Worm (Caenorhabditis elegans): ENCODE data around the gene Y105C5B.15.

DNA sequence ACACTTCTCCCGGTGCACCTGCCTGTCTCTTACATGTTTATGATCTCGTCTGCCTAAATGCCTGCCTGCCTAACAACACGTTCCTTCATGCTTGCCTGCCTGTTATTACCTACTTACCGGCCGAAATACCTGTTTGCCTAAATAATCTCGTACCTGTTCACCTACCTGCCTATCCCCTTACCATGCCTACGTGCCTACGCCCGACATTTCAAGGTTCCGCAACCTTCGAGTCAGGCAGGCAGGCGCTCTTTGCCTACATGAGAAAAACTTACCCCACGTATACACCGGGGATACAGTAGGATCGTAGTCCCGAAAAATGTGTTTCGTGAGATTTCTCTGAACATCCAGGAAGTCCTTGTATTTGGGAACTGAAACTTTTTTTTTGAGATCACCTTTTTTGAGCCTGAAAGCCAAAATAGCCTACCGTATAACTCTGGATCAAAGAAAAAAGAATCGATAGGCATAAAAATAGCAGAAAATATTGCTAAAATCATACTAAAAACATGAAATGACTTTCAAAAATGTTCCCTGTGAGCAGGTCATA, 10.6 kb downstream of the Y105C5B.15 start, which contains the start of gene lgc-19:
- TF ChIP-seq nhr-11 (tag; optimal IDR thresholded peaks at IDR 0.05) (no peak), hlh-8 (tag; optimal IDR thresholded peaks at IDR 0.05) (no peak), unc-3 (GFP tag; conservative IDR thresholded peaks at IDR 0.05) (no peak), unc-3 (tag; optimal IDR thresholded peaks at IDR 0.05) (no peak), pqm-1 (tag; optimal IDR thresholded peaks at IDR 0.05) (no peak), pag-3 (tag; optimal IDR thresholded peaks at IDR 0.05; ENCODE audit: borderline replicate concordance) (no peak), ceh-48 (tag; optimal IDR thresholded peaks at IDR 0.05) (no peak), unc-86 (tag; optimal IDR thresholded peaks at IDR 0.05) (no peak), eyg-1 (tag; optimal IDR thresholded peaks at IDR 0.05) (no peak), ceh-34 (tag; optimal IDR thresholded peaks at IDR 0.05) (no peak), ceh-9 (tag; optimal IDR thresholded peaks at IDR 0.05) (no peak), fkh-10 (GFP tag; optimal IDR thresholded peaks at IDR 0.05) (no peak), ttx-3 (tag; optimal IDR thresholded peaks at IDR 0.05) (no peak), ama-1 (optimal IDR thresholded peaks at IDR 0.05) (no peak), odd-2 (tag; optimal IDR thresholded peaks at IDR 0.05) (no peak)

Measured in whole organism, late embryonic.